Fruit fly (Drosophila melanogaster) ovary, adult (tissue): ENCODE measurements around the gene Scsalpha2.

Source experiments
- CG17801 ChIP-seq: fragments of 200-800 bp; optimal IDR thresholded peaks from 2 replicates; lab custom pipeline; 2019; ENCODE audit warnings: missing biosample characterization, mild to moderate bottlenecking, missing genetic modification characterization, moderate library complexity; ENCODE audit not compliant: partially characterized antibody

Gene Scsalpha2

DNA sequence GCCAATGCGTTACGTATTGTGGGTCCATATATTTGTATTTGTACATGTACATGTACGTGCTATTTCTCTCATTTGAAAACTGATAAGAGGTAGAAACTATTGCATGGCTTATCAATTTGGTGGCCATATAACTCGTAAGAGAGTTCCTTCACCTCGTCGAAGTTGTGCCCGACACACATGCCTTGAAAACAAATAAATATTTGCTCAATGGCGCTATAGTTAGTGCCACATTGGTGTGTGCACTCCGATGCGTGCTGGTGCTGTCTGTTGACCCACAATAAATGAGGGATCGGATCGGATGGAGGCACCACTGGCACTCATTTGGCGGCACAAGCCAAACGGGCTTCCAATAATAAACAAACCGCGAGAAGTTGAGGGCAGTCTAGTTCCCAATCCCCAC, 9.4 kb upstream of the Scsalpha2 start:
- no peak for TF ChIP-seq CG17801

dm6 chr3R:19470607-19471006, 7.7 kb upstream of the Scsalpha2 start:
- no peak for TF ChIP-seq CG17801

- no peak for TF ChIP-seq CG17801
Measured at dm6 chr3R:19467464-19467863, 4.6 kb upstream of the Scsalpha2 start.

dm6 chr3R:19465286-19465685, 2.4 kb upstream of the Scsalpha2 start:
- no peak for TF ChIP-seq CG17801

- TF ChIP-seq CG17801, result peak; percentile 20
Measured at dm6 chr3R:19463874-19464549, 1.1 kb upstream of the Scsalpha2 start.

DNA sequence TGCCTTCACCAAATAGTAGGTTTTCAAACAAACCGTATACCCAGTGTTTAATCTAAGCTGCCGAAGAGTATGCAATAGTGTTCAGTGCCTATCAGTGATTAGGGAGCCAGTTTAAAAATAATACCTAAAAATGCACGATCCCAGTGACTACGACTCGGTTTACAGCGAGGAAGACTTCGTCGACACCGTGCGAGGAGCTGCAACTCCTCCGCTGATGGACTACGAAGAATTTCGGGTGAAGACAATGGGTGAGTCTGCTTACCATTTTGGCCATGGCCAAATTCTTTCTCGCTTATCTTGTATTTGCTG, 1.7 kb downstream of the Scsalpha2 start:
- no peak for TF ChIP-seq CG17801

- no peak for TF ChIP-seq CG17801
Measured at dm6 chr3R:19460409-19461217, 2.3 kb downstream of the Scsalpha2 start, which contains the start of gene Dys. TSS of gene Dys (plus strand) at chr3R:19461085.

DNA sequence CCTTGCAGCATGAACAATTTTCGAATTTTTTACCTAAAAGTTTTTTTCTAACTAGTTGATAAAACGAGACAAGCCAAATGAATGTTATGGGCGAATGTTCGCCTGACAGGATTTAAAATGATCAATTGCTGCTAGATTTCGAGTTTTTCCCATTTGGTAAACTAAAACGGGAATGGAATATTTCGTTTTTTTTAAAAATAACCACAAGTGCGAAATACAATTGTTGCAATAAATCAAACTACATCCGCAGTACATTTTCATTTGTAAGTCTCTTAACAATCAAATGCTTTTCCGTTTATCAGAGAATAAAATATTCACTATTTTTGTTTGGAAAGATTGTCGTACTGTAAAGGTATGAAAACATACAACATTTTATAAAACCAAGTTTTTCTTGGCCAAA, 37.8 kb downstream of the Scsalpha2 start, which contains the start of gene CG3517:
Gene CG3517 (minus strand): TSS at position 101 of the 400 bp plus-strand sequence.
- TF ChIP-seq CG17801, result no peak

DNA sequence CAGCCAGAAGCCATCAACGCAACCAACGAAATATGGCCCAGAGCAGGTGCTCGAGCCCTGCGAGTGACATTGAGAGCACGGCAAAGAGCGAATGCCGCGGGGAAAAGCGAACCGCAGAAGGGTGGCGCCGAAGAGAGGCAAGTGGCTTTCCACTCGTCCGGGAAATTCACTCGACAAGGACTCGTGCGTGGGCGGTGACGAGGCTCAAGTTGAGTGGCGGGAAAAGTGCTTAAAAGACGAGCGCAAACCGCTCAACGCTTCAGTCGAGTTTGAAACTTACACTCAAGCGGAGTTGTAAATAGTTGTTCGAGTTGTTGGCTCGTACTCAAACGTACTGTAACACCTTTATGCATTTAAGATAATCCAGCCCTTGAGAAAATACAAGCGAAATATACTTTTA, 50.4 kb downstream of the Scsalpha2 start, which contains the start of gene CG31221:
Gene CG31221 (plus strand): TSS at position 256 of the 400 bp plus-strand sequence.
- TF ChIP-seq CG17801, result no peak
